Fruit fly (Drosophila melanogaster) whole organism, embryonic: ENCODE data around the gene CG4459.

Experiments used
- BtbVII ChIP-seq: fragments of 200-800 bp; sonication (Bioruptor generic); optimal IDR thresholded peaks from 3 replicates; lab custom pipeline; 2017; ENCODE audit warnings: missing biosample characterization, mild to moderate bottlenecking, missing genetic modification characterization
- CG10366 ChIP-seq: fragments of 200-800 bp; sonication (Bioruptor generic); IDR thresholded peaks from 2 replicates; pipeline ENCODE4 v1.3.6; 2022; ENCODE audit warnings: missing biosample characterization, missing genetic modification characterization
- CG10431 ChIP-seq: fragments of 200-800 bp; sonication (Bioruptor generic); optimal IDR thresholded peaks from 3 replicates; lab custom pipeline; 2018; ENCODE audit warnings: missing biosample characterization, mild to moderate bottlenecking, missing genetic modification characterization
- CG11695 ChIP-seq: fragments of 200-800 bp; sonication (Bioruptor generic); IDR thresholded peaks from 3 replicates; pipeline ENCODE4 v1.3.6; 2022; ENCODE audit warnings: missing biosample characterization, missing genetic modification characterization
- CG12104 ChIP-seq: fragments of 200-800 bp; sonication (Bioruptor generic); optimal IDR thresholded peaks from 3 replicates; lab custom pipeline; 2016; ENCODE audit warnings: missing biosample characterization, missing genetic modification characterization
- CG12391 ChIP-seq: fragments of 200-800 bp; sonication (Bioruptor generic); optimal IDR thresholded peaks from 3 replicates; lab custom pipeline; 2018; ENCODE audit warnings: missing biosample characterization, mild to moderate bottlenecking, missing genetic modification characterization, moderate library complexity
- CG12769 ChIP-seq: fragments of 200-800 bp; sonication (Bioruptor generic); optimal IDR thresholded peaks from 2 replicates; lab custom pipeline; 2019; ENCODE audit warnings: missing biosample characterization, mild to moderate bottlenecking, missing genetic modification characterization, moderate library complexity
- CG13424 ChIP-seq: fragments of 200-800 bp; sonication (Bioruptor generic); optimal IDR thresholded peaks from 2 replicates; lab custom pipeline; 2019; ENCODE audit warnings: missing biosample characterization, mild to moderate bottlenecking, missing genetic modification characterization, moderate library complexity
- CG15269 ChIP-seq: fragments of 200-800 bp; sonication (Bioruptor generic); optimal IDR thresholded peaks from 2 replicates; lab custom pipeline; 2018; ENCODE audit warnings: missing biosample characterization, mild to moderate bottlenecking, missing genetic modification characterization, moderate library complexity
- CG18011 ChIP-seq: fragments of 200-800 bp; sonication (Bioruptor generic); optimal IDR thresholded peaks from 2 replicates; lab custom pipeline; 2017; ENCODE audit warnings: missing biosample characterization, missing genetic modification characterization, mild to moderate bottlenecking, moderate library complexity, missing genotype
- CG32767 ChIP-seq: fragments of 200-800 bp; sonication (Bioruptor generic); IDR thresholded peaks from 2 replicates; pipeline ENCODE4 v1.3.6; 2022; ENCODE audit warnings: missing biosample characterization, missing genetic modification characterization
- CG32772 ChIP-seq: fragments of 200-800 bp; sonication (Bioruptor generic); IDR thresholded peaks from 2 replicates; pipeline ENCODE4 v1.3.6; 2022; ENCODE audit warnings: missing biosample characterization, missing genetic modification characterization
- CG34224 ChIP-seq: fragments of 200-800 bp; sonication (Bioruptor generic); IDR thresholded peaks from 3 replicates; pipeline ENCODE4 v1.3.6; 2022; ENCODE audit warnings: missing biosample characterization, missing genetic modification characterization; ENCODE audit not compliant: partially characterized antibody
- CG4730 ChIP-seq: fragments of 200-800 bp; sonication (Bioruptor generic); IDR thresholded peaks from 2 replicates; pipeline ENCODE4 v1.3.6; 2022; ENCODE audit warnings: missing biosample characterization, missing genetic modification characterization
- CG6765 ChIP-seq: fragments of 200-800 bp; sonication (Bioruptor generic); optimal IDR thresholded peaks from 3 replicates; lab custom pipeline; 2017; ENCODE audit warnings: missing biosample characterization, mild to moderate bottlenecking, missing genetic modification characterization
- CG9609 ChIP-seq: fragments of 200-800 bp; sonication (Bioruptor generic); optimal IDR thresholded peaks from 3 replicates; lab custom pipeline; 2016; ENCODE audit warnings: missing biosample characterization, missing genetic modification characterization
- CG9797 ChIP-seq: fragments of 200-800 bp; sonication (Bioruptor generic); optimal IDR thresholded peaks from 3 replicates; lab custom pipeline; 2018; ENCODE audit warnings: missing biosample characterization, mild to moderate bottlenecking, missing genetic modification characterization
- D ChIP-seq, 2 experiments: fragments of 200-800 bp in 1 of 2; fragments of >200 bp in 1 of 2; sonication (Bioruptor generic) in 1 of 2; optimal IDR thresholded peaks; 2 replicates in 1 of 2; 3 replicates in 1 of 2; lab custom pipeline; 2017; ENCODE audit warnings: mild to moderate bottlenecking in 1 of 2, missing biosample characterization in 1 of 2, missing genetic modification characterization in 1 of 2, missing genetic modification reagents in 1 of 2
- Dref ChIP-seq: fragments of 200-800 bp; sonication (Bioruptor generic); IDR thresholded peaks from 2 replicates; pipeline ENCODE4 v1.3.6; 2022; ENCODE audit warnings: missing biosample characterization, missing genetic modification characterization
- Drgx ChIP-seq: fragments of 200-800 bp; sonication (Bioruptor generic); IDR thresholded peaks from 2 replicates; pipeline ENCODE4 v1.3.6; 2022; ENCODE audit warnings: missing biosample characterization, missing genetic modification characterization
- ERR ChIP-seq: fragments of 200-800 bp; sonication (Bioruptor generic); optimal IDR thresholded peaks from 2 replicates; lab custom pipeline; 2016; ENCODE audit warnings: missing biosample characterization, missing genetic modification characterization
- Fer2 ChIP-seq: fragments of 200-800 bp; sonication (Bioruptor generic); optimal IDR thresholded peaks from 2 replicates; lab custom pipeline; 2018; ENCODE audit warnings: missing biosample characterization, mild to moderate bottlenecking, missing genetic modification characterization, moderate library complexity
- GATAe ChIP-seq: fragments of 200-800 bp; sonication (Bioruptor generic); conservative IDR thresholded peaks from 2 replicates; pipeline ENCODE4 v1.3.6; 2022; ENCODE audit warnings: missing biosample characterization, missing genetic modification characterization
- HHEX ChIP-seq: fragments of 200-800 bp; sonication (Bioruptor generic); optimal IDR thresholded peaks from 3 replicates; lab custom pipeline; 2017; ENCODE audit warnings: missing biosample characterization, mild to moderate bottlenecking, missing genetic modification characterization, missing genetic modification reagents
- Max ChIP-seq: fragments of 200-800 bp; sonication (Bioruptor generic); optimal IDR thresholded peaks from 2 replicates; lab custom pipeline; 2016; ENCODE audit warnings: missing biosample characterization, mild to moderate bottlenecking, missing genetic modification characterization
- NC2β ChIP-seq: fragments of 200-800 bp; sonication (Bioruptor generic); optimal IDR thresholded peaks from 2 replicates; lab custom pipeline; 2016; ENCODE audit warnings: missing biosample characterization, missing genetic modification characterization
- NFAT ChIP-seq: fragments of 200-800 bp; sonication (Bioruptor generic); IDR thresholded peaks from 2 replicates; pipeline ENCODE4 v1.3.6; 2022; ENCODE audit warnings: missing biosample characterization, missing genetic modification characterization
- NfI ChIP-seq: fragments of 200-800 bp; sonication (Bioruptor generic); optimal IDR thresholded peaks from 3 replicates; lab custom pipeline; 2018; ENCODE audit warnings: missing biosample characterization, mild to moderate bottlenecking, missing genetic modification characterization, moderate library complexity
- Xbp1 ChIP-seq: fragments of 200-800 bp; sonication (Bioruptor generic); optimal IDR thresholded peaks from 3 replicates; lab custom pipeline; 2016; ENCODE audit warnings: missing biosample characterization, mild to moderate bottlenecking, missing genetic modification characterization
- ase ChIP-seq: fragments of 200-800 bp; sonication (Bioruptor generic); IDR thresholded peaks from 3 replicates; pipeline ENCODE4 v1.3.6; 2022; ENCODE audit warnings: missing biosample characterization, missing genetic modification characterization
- bab2 ChIP-seq: fragments of 200-800 bp; sonication (Bioruptor generic); optimal IDR thresholded peaks from 2 replicates; lab custom pipeline; 2016; ENCODE audit warnings: missing biosample characterization, missing genetic modification characterization
- danr ChIP-seq: fragments of 200-800 bp; sonication (Bioruptor generic); IDR thresholded peaks from 2 replicates; pipeline ENCODE4 v1.3.6; 2022; ENCODE audit warnings: missing biosample characterization, missing genetic modification characterization
- dm ChIP-seq: fragments of 200-800 bp; sonication (Bioruptor generic); optimal IDR thresholded peaks from 3 replicates; lab custom pipeline; 2016; ENCODE audit warnings: missing biosample characterization, missing genetic modification characterization
- dmrt11E ChIP-seq: fragments of 200-800 bp; sonication (Bioruptor generic); optimal IDR thresholded peaks from 3 replicates; lab custom pipeline; 2018; ENCODE audit warnings: missing biosample characterization, mild to moderate bottlenecking, missing genetic modification characterization, moderate library complexity
- eyg ChIP-seq: fragments of 200-800 bp; sonication (Bioruptor generic); optimal IDR thresholded peaks from 3 replicates; lab custom pipeline; 2016; ENCODE audit warnings: missing biosample characterization, missing genetic modification characterization
- fru ChIP-seq: fragments of >200 bp; optimal IDR thresholded peaks from 2 replicates; lab custom pipeline; 2017
- ham ChIP-seq: fragments of 200-800 bp; sonication (Bioruptor generic); IDR thresholded peaks from 2 replicates; pipeline ENCODE4 v1.3.6; 2022; ENCODE audit warnings: missing biosample characterization, missing genetic modification characterization
- jing ChIP-seq: fragments of 200-800 bp; sonication (Bioruptor generic); optimal IDR thresholded peaks from 2 replicates; lab custom pipeline; 2018; ENCODE audit warnings: missing biosample characterization, mild to moderate bottlenecking, missing genetic modification characterization
- kni ChIP-seq: fragments of 200-800 bp; sonication (Bioruptor generic); optimal IDR thresholded peaks from 3 replicates; lab custom pipeline; 2017; ENCODE audit warnings: mild to moderate bottlenecking, missing biosample characterization, missing genetic modification reagents, missing genetic modification characterization
- knrl ChIP-seq: fragments of 200-800 bp; sonication (Bioruptor generic); IDR thresholded peaks from 3 replicates; pipeline ENCODE4 v1.3.6; 2022; ENCODE audit warnings: missing biosample characterization, missing genetic modification characterization; ENCODE audit not compliant: partially characterized antibody
- lilli ChIP-seq: fragments of 200-800 bp; sonication (Bioruptor generic); optimal IDR thresholded peaks from 3 replicates; lab custom pipeline; 2016; ENCODE audit warnings: missing biosample characterization, missing genetic modification characterization
- nau ChIP-seq: fragments of 200-800 bp; sonication (Bioruptor generic); optimal IDR thresholded peaks from 3 replicates; lab custom pipeline; 2017; ENCODE audit warnings: missing biosample characterization, mild to moderate bottlenecking, missing genetic modification characterization, missing genetic modification reagents
- nerfin-2 ChIP-seq: fragments of 200-800 bp; sonication (Bioruptor generic); IDR thresholded peaks from 2 replicates; pipeline ENCODE4 v1.3.6; 2022; ENCODE audit warnings: missing biosample characterization, missing genetic modification characterization; ENCODE audit not compliant: partially characterized antibody
- nmo ChIP-seq: fragments of 200-800 bp; sonication (Bioruptor generic); optimal IDR thresholded peaks from 2 replicates; lab custom pipeline; 2018; ENCODE audit warnings: missing biosample characterization, mild to moderate bottlenecking, missing genetic modification characterization, moderate library complexity
- peb ChIP-seq: fragments of 200-800 bp; sonication (Bioruptor generic); IDR thresholded peaks from 2 replicates; pipeline ENCODE4 v1.3.6; 2022; ENCODE audit warnings: missing biosample characterization, missing genetic modification characterization
- pita ChIP-seq: fragments of 200-800 bp; sonication (Bioruptor generic); optimal IDR thresholded peaks from 2 replicates; lab custom pipeline; 2017; ENCODE audit warnings: missing biosample characterization, mild to moderate bottlenecking, missing genetic modification characterization
- repo ChIP-seq: fragments of 200-800 bp; sonication (Bioruptor generic); optimal IDR thresholded peaks from 2 replicates; lab custom pipeline; 2016; ENCODE audit warnings: missing biosample characterization, missing genetic modification characterization
- sisA ChIP-seq: fragments of 200-800 bp; sonication (Bioruptor generic); IDR thresholded peaks from 2 replicates; pipeline ENCODE4 v1.3.6; 2022; ENCODE audit warnings: missing biosample characterization, missing genetic modification characterization
- slou ChIP-seq: fragments of 200-800 bp; sonication (Bioruptor generic); optimal IDR thresholded peaks from 3 replicates; lab custom pipeline; 2016; ENCODE audit warnings: missing biosample characterization, missing genetic modification characterization
- twi ChIP-seq: fragments of 200-800 bp; optimal IDR thresholded peaks from 2 replicates; lab custom pipeline; 2019; ENCODE audit warnings: missing biosample characterization, mild to moderate bottlenecking, missing genetic modification characterization, moderate library complexity

CG4459 gene

DNA sequence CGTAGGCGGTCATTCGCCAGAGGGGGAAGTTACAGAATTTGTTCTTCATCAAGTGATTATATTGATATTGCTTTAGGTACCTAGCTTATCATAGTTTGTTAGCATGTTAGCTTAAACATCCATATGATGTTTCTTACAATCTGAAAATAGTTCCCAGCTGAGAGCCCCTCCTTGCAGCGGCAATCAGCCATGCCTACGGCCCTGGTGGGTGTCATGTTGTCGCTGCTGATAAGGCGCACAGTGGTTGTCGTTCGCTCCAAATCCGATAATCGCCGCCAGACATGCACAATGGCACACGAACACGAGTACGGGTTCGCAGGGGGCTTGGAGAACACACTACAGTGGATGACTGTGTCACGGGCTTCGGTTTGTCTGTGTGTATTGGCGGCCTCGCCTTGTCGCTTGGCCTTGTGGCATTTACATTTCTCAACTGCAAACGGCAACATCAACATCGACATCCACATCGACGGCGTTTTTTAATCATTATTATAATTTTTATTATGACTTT is 22.5 kb downstream of the CG4459 start (continued):
- TF ChIP-seq ERR (GFP tag; lab: Kevin White, UChicago) (peak; percentile 81), CG9609 (GFP tag; lab: Kevin White, UChicago) (peak; percentile 79), CG12104 (GFP tag; lab: Kevin White, UChicago) (peak; percentile 53), sisA (GFP tag; lab: Robert Waterston, UW) (peak; percentile 73), CG4730 (peak; percentile 80), CG12391 (tag; lab: Kevin White, UChicago) (peak; percentile 81), CG12769 (peak; percentile 97), CG9797 (GFP tag; lab: Kevin White, UChicago) (no peak), NFAT (GFP tag; lab: Robert Waterston, UW) (peak; percentile 74), dmrt11E (tag; lab: Kevin White, UChicago) (peak; percentile 46), lilli (GFP tag; lab: Kevin White, UChicago) (peak; percentile 91), slou (GFP tag; lab: Kevin White, UChicago) (no peak), CG10431 (GFP tag; lab: Kevin White, UChicago) (no peak), CG18011 (GFP tag; lab: Kevin White, UChicago) (peak; percentile 67), CG32772 (GFP tag; lab: Robert Waterston, UW) (peak; percentile 81), CG15269 (tag; lab: Kevin White, UChicago) (peak; percentile 83), Dref (GFP tag; lab: Robert Waterston, UW) (no peak), kni (GFP tag; lab: Kevin White, UChicago) (no peak), nmo (peak; percentile 49), ham (GFP tag; lab: Robert Waterston, UW) (peak; percentile 53; the same call in 1 of the 2 replicates), dm (GFP tag; lab: Kevin White, UChicago) (peak; percentile 44), BtbVII (GFP tag; lab: Kevin White, UChicago) (peak; percentile 80), fru (lab: Kevin White, UChicago) (no peak), ase (GFP tag; lab: Robert Waterston, UW) (peak; percentile 80), repo (GFP tag; lab: Kevin White, UChicago) (no peak), knrl (GFP tag; lab: Robert Waterston, UW) (0 out of 3 replicates have a peak, but pooled peaks have one; percentile 6), CG11695 (GFP tag; lab: Robert Waterston, UW) (peak; percentile 87; the same call in 2 of the 3 replicates), danr (GFP tag; lab: Robert Waterston, UW) (peak; percentile 82), CG6765 (GFP tag; lab: Kevin White, UChicago) (peak; percentile 72), Drgx (GFP tag; lab: Robert Waterston, UW) (peak; percentile 84), CG13424 (tag; lab: Kevin White, UChicago) (peak; percentile 78), eyg (GFP tag; lab: Kevin White, UChicago) (peak; percentile 27), NC2β (GFP tag; lab: Kevin White, UChicago) (peak; percentile 48), nerfin-2 (GFP tag; lab: Robert Waterston, UW) (no peak), Fer2 (peak; percentile 30), CG32767 (peak; percentile 62; the same call in 1 of the 2 replicates), NfI (GFP tag; lab: Kevin White, UChicago) (peak; percentile 74), twi (tag; lab: Kevin White, UChicago) (peak; percentile 20), bab2 (GFP tag; lab: Kevin White, UChicago) (peak; percentile 89), Max (peak; percentile 47), peb (GFP tag; lab: Robert Waterston, UW) (peak; percentile 57; the same call in 1 of the 2 replicates), CG10366 (GFP tag; lab: Robert Waterston, UW) (peak; percentile 83), HHEX (peak; percentile 80), pita (GFP tag; lab: Kevin White, UChicago) (no peak), nau (GFP tag; lab: Kevin White, UChicago) (peak; percentile 70), Xbp1 (peak; percentile 87), CG34224 (GFP tag; lab: Robert Waterston, UW) (no peak), GATAe (GFP tag; lab: Robert Waterston, UW) (peak; percentile 82), jing (peak; percentile 63), D (optimal IDR thresholded peaks at IDR 0.05; lab: Kevin White, UChicago) (no peak), D (GFP tag; optimal IDR thresholded peaks at IDR 0.05; lab: Kevin White, UChicago) (peak; percentile 42)
